Worm (Caenorhabditis elegans) whole organism, L2 larva: ENCODE results near the gene H14N18.4.

ENCODE experiments used
- aly-2 ChIP-seq: fragments of 150-350 bp; optimal IDR thresholded peaks from 2 replicates; lab custom pipeline; 2014; ENCODE audit warnings: missing biosample characterization, missing genetic modification characterization
- lin-39 ChIP-seq: fragments of 150-350 bp; optimal IDR thresholded peaks from 2 replicates; lab custom pipeline; 2014; ENCODE audit warnings: missing biosample characterization, missing genetic modification reagents, missing genetic modification characterization
- unc-39 ChIP-seq: fragments of 150-350 bp; optimal IDR thresholded peaks from 2 replicates; lab custom pipeline; 2014; ENCODE audit warnings: missing biosample characterization, missing genetic modification characterization
- unc-55 ChIP-seq: fragments of 150-350 bp; sonication (generic microtip); optimal IDR thresholded peaks from 3 replicates; lab custom pipeline; 2014; ENCODE audit warnings: missing biosample characterization, missing genetic modification reagents, missing genetic modification characterization

ce11 chrV:8956387-8957095 is 27.8 kb upstream of the H14N18.4 start, which contains the start of gene ttc-17:
- TF ChIP-seq unc-39 (tag; lab: Kevin White, UChicago) (no peak), unc-55 (no peak), lin-39 (no peak), aly-2 (tag; lab: Kevin White, UChicago) (no peak)
